Fruit fly (Drosophila melanogaster): ENCODE results near the gene MICU1.

Gene MICU1

DNA sequence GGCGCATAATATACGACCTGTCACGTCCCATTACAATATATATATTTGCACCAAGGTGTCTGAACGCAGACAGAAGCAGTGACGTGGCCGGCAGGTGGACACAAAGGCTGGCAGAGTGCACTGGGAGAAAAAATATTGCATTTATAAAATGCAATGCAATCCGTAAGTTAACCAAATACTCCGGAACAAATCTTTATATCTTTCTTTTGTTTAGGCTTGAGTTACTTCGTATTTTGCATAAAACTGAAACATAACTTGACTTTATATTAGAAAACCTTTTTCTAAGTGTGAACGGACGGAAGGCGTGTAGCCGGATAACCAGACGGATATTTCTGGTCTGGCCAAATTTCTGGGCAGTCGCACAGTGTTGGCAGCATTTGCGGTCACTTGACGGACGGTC, 38.0 kb upstream of the MICU1 start:
- TF ChIP-seq gl (tag; optimal IDR thresholded peaks at IDR 0.05) = peak; percentile 24
- TF ChIP-seq Pif1A (GFP tag; optimal IDR thresholded peaks at IDR 0.05) = peak; percentile 62
- TF ChIP-seq CG8301 (tag; optimal IDR thresholded peaks at IDR 0.05) = peak; percentile 48
- TF ChIP-seq CG17806 (tag; optimal IDR thresholded peaks at IDR 0.05) = peak; percentile 53
- TF ChIP-seq CG12605 (GFP tag; IDR thresholded peaks at IDR 0.05) = no peak; the same call in 1 of the 2 replicates
- TF ChIP-seq D1 (tag; optimal IDR thresholded peaks at IDR 0.05) = no peak
- peak; percentile 51 for TF ChIP-seq CG9948 (tag; optimal IDR thresholded peaks at IDR 0.05)
- peak; percentile 87 for TF ChIP-seq CG4496 (GFP tag; IDR thresholded peaks at IDR 0.05)
- TF ChIP-seq CG8159 (tag; optimal IDR thresholded peaks at IDR 0.05) = peak; percentile 73
- no peak for TF ChIP-seq CG10348 (GFP tag; IDR thresholded peaks at IDR 0.05)
- TF ChIP-seq CG15710 (tag; optimal IDR thresholded peaks at IDR 0.05) = peak; percentile 68
- peak; percentile 34; the same call in 1 of the 2 replicates for TF ChIP-seq Ets98B (GFP tag; IDR thresholded peaks at IDR 0.05)
- peak; percentile 42; the same call in 1 of the 3 replicates for TF ChIP-seq fd96Ca (GFP tag; IDR thresholded peaks at IDR 0.05)
- no peak for TF ChIP-seq EcR (GFP tag; optimal IDR thresholded peaks at IDR 0.05)
- TF ChIP-seq CG14655 (GFP tag; optimal IDR thresholded peaks at IDR 0.05) = peak; percentile 57
- peak; percentile 35 for TF ChIP-seq CG13204 (GFP tag; optimal IDR thresholded peaks at IDR 0.05)
- TF ChIP-seq rn (GFP tag; IDR thresholded peaks at IDR 0.05) = no peak
- 0 out of 2 replicates have a peak, but pooled peaks have one; percentile 47 for TF ChIP-seq CG32121 (GFP tag; IDR thresholded peaks at IDR 0.05)
- TF ChIP-seq CG34367 (tag; optimal IDR thresholded peaks at IDR 0.05) = peak; percentile 52
- TF ChIP-seq Pif1B (GFP tag; optimal IDR thresholded peaks at IDR 0.05) = peak; percentile 38
- peak; percentile 69 for TF ChIP-seq Snoo (tag; optimal IDR thresholded peaks at IDR 0.05)

- TF ChIP-seq CG8159 (tag; optimal IDR thresholded peaks at IDR 0.05) = peak; percentile 72
- no peak for TF ChIP-seq EcR (GFP tag; optimal IDR thresholded peaks at IDR 0.05)
- TF ChIP-seq CG15710 (tag; optimal IDR thresholded peaks at IDR 0.05) = peak; percentile 72
- TF ChIP-seq rn (GFP tag; IDR thresholded peaks at IDR 0.05) = peak; percentile 52
- peak; percentile 97 for TF ChIP-seq CG4496 (GFP tag; IDR thresholded peaks at IDR 0.05)
- TF ChIP-seq CG13204 (GFP tag; optimal IDR thresholded peaks at IDR 0.05) = no peak
- TF ChIP-seq CG14655 (GFP tag; optimal IDR thresholded peaks at IDR 0.05) = peak; percentile 88
- TF ChIP-seq CG17806 (tag; optimal IDR thresholded peaks at IDR 0.05) = peak; percentile 76
- peak; percentile 81 for TF ChIP-seq CG32121 (GFP tag; IDR thresholded peaks at IDR 0.05)
- TF ChIP-seq Pif1A (GFP tag; optimal IDR thresholded peaks at IDR 0.05) = peak; percentile 74
- peak; percentile 67 for TF ChIP-seq Pif1B (GFP tag; optimal IDR thresholded peaks at IDR 0.05)
- TF ChIP-seq CG9948 (tag; optimal IDR thresholded peaks at IDR 0.05) = peak; percentile 78
- peak; percentile 62; the same call in 1 of the 3 replicates for TF ChIP-seq fd96Ca (GFP tag; IDR thresholded peaks at IDR 0.05)
- peak; percentile 62 for TF ChIP-seq CG34367 (tag; optimal IDR thresholded peaks at IDR 0.05)
- TF ChIP-seq CG8301 (tag; optimal IDR thresholded peaks at IDR 0.05) = peak; percentile 81
- peak; percentile 83 for TF ChIP-seq Ets98B (GFP tag; IDR thresholded peaks at IDR 0.05)
- TF ChIP-seq CG10348 (GFP tag; IDR thresholded peaks at IDR 0.05) = peak; percentile 40; the same call in 1 of the 2 replicates
- TF ChIP-seq gl (tag; optimal IDR thresholded peaks at IDR 0.05) = no peak
- peak; percentile 11 for TF ChIP-seq Snoo (tag; optimal IDR thresholded peaks at IDR 0.05)
- TF ChIP-seq D1 (tag; optimal IDR thresholded peaks at IDR 0.05) = peak; percentile 22
- peak; percentile 50; the same call in 1 of the 2 replicates for TF ChIP-seq CG12605 (GFP tag; IDR thresholded peaks at IDR 0.05)
Measured at dm6 chr2L:7145881-7146280, 36.2 kb upstream of the MICU1 start.

dm6 chr2L:7147212-7147611, 34.8 kb upstream of the MICU1 start:
- no peak for TF ChIP-seq Pif1B (GFP tag; optimal IDR thresholded peaks at IDR 0.05)

dm6 chr2L:7148086-7148485, 33.9 kb upstream of the MICU1 start:
- TF ChIP-seq CG4496 (GFP tag; IDR thresholded peaks at IDR 0.05) (peak; percentile 88), D1 (tag; optimal IDR thresholded peaks at IDR 0.05) (no peak), CG15710 (tag; optimal IDR thresholded peaks at IDR 0.05) (peak; percentile 36), CG17806 (tag; optimal IDR thresholded peaks at IDR 0.05) (peak; percentile 48), CG8159 (tag; optimal IDR thresholded peaks at IDR 0.05) (peak; percentile 54), CG12605 (GFP tag; IDR thresholded peaks at IDR 0.05) (no peak), CG32121 (GFP tag; IDR thresholded peaks at IDR 0.05) (peak; percentile 69), fd96Ca (GFP tag; IDR thresholded peaks at IDR 0.05) (peak; percentile 48; the same call in 1 of the 3 replicates), CG34367 (tag; optimal IDR thresholded peaks at IDR 0.05) (peak; percentile 39), Ets98B (GFP tag; IDR thresholded peaks at IDR 0.05) (peak; percentile 60), Pif1A (GFP tag; optimal IDR thresholded peaks at IDR 0.05) (peak; percentile 47), CG10348 (GFP tag; IDR thresholded peaks at IDR 0.05) (no peak), CG8301 (tag; optimal IDR thresholded peaks at IDR 0.05) (peak; percentile 67), rn (GFP tag; IDR thresholded peaks at IDR 0.05) (no peak), CG9948 (tag; optimal IDR thresholded peaks at IDR 0.05) (peak; percentile 58), Snoo (tag; optimal IDR thresholded peaks at IDR 0.05) (peak; percentile 11), CG14655 (GFP tag; optimal IDR thresholded peaks at IDR 0.05) (peak; percentile 67)

- TF ChIP-seq CG4496 (GFP tag; IDR thresholded peaks at IDR 0.05) (peak; percentile 49), CG12605 (GFP tag; IDR thresholded peaks at IDR 0.05) (no peak)
Measured at dm6 chr2L:7148919-7149318, 33.1 kb upstream of the MICU1 start.

DNA sequence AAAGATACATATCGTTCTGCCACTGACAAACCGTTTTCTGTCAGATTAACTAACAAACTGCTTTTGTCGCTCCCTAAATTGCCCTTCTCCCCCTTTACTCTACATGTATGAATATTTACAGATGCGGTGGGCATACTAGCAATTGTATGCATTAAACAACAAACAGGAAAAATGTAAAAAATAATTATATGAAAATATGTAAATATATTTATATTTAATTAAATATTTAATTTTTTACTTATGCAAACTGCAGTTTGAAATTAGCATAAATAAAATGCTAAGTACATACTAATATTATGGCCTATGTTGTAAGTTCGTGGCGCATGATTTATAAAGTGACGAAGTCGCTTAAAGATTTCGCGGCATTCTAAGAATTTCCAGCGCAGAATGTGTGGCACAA, 31.3 kb upstream of the MICU1 start:
- no peak for TF ChIP-seq CG32121 (GFP tag; IDR thresholded peaks at IDR 0.05)
- no peak for TF ChIP-seq fd96Ca (GFP tag; IDR thresholded peaks at IDR 0.05)
- no peak for TF ChIP-seq EcR (GFP tag; optimal IDR thresholded peaks at IDR 0.05)
- TF ChIP-seq CG9948 (tag; optimal IDR thresholded peaks at IDR 0.05) = peak; percentile 40
- no peak for TF ChIP-seq CG12605 (GFP tag; IDR thresholded peaks at IDR 0.05)
- TF ChIP-seq Pif1A (GFP tag; optimal IDR thresholded peaks at IDR 0.05) = no peak
- TF ChIP-seq D1 (tag; optimal IDR thresholded peaks at IDR 0.05) = no peak
- TF ChIP-seq CG17806 (tag; optimal IDR thresholded peaks at IDR 0.05) = no peak
- no peak for TF ChIP-seq Ets98B (GFP tag; IDR thresholded peaks at IDR 0.05)
- TF ChIP-seq CG8301 (tag; optimal IDR thresholded peaks at IDR 0.05) = no peak
- TF ChIP-seq CG15710 (tag; optimal IDR thresholded peaks at IDR 0.05) = peak; percentile 67
- peak; percentile 60; the same call in 1 of the 3 replicates for TF ChIP-seq CG4496 (GFP tag; IDR thresholded peaks at IDR 0.05)
- no peak for TF ChIP-seq CG10348 (GFP tag; IDR thresholded peaks at IDR 0.05)
- TF ChIP-seq Pif1B (GFP tag; optimal IDR thresholded peaks at IDR 0.05) = no peak
- peak; percentile 21 for TF ChIP-seq CG14655 (GFP tag; optimal IDR thresholded peaks at IDR 0.05)
- TF ChIP-seq CG34367 (tag; optimal IDR thresholded peaks at IDR 0.05) = peak; percentile 19
- no peak for TF ChIP-seq Snoo (tag; optimal IDR thresholded peaks at IDR 0.05)
- no peak for TF ChIP-seq CG13204 (GFP tag; optimal IDR thresholded peaks at IDR 0.05)
- peak; percentile 43 for TF ChIP-seq CG8159 (tag; optimal IDR thresholded peaks at IDR 0.05)
- TF ChIP-seq gl (tag; optimal IDR thresholded peaks at IDR 0.05) = no peak
